Fruit fly (Drosophila melanogaster) whole organism, embryonic: ENCODE data around the gene CG8135.

Source experiments
- BEAF-32 ChIP-seq: fragments of 200-800 bp; sonication (Bioruptor generic); optimal IDR thresholded peaks from 3 replicates; lab custom pipeline; 2017; ENCODE audit warnings: missing biosample characterization, missing genetic modification characterization, mild to moderate bottlenecking, moderate library complexity, missing genetic modification reagents
- CG10274 ChIP-seq: fragments of 200-800 bp; sonication (Bioruptor generic); optimal IDR thresholded peaks from 3 replicates; lab custom pipeline; 2017; ENCODE audit warnings: missing biosample characterization, mild to moderate bottlenecking, missing genetic modification characterization
- CG10543 ChIP-seq: fragments of 200-800 bp; sonication (Bioruptor generic); optimal IDR thresholded peaks from 3 replicates; lab custom pipeline; 2017; ENCODE audit warnings: missing biosample characterization, mild to moderate bottlenecking, missing genetic modification characterization, moderate library complexity
- CG10565 ChIP-seq: fragments of 200-800 bp; sonication (Bioruptor generic); optimal IDR thresholded peaks from 3 replicates; lab custom pipeline; 2016; ENCODE audit warnings: missing biosample characterization, mild to moderate bottlenecking, missing genetic modification characterization
- CG11695 ChIP-seq: fragments of 200-800 bp; sonication (Bioruptor generic); IDR thresholded peaks from 3 replicates; pipeline ENCODE4 v1.3.6; 2022; ENCODE audit warnings: missing biosample characterization, missing genetic modification characterization
- CG11723 ChIP-seq: fragments of 200-800 bp; sonication (Bioruptor generic); optimal IDR thresholded peaks from 2 replicates; lab custom pipeline; 2017; ENCODE audit warnings: missing biosample characterization, mild to moderate bottlenecking, missing genetic modification characterization
- CG12299 ChIP-seq: fragments of 200-800 bp; sonication (Bioruptor generic); optimal IDR thresholded peaks from 2 replicates; lab custom pipeline; 2018; ENCODE audit warnings: missing biosample characterization, mild to moderate bottlenecking, missing genetic modification characterization
- CG13296 ChIP-seq: fragments of 200-800 bp; sonication (Bioruptor generic); optimal IDR thresholded peaks from 3 replicates; lab custom pipeline; 2018; ENCODE audit warnings: missing biosample characterization, mild to moderate bottlenecking, missing genetic modification characterization
- CG13424 ChIP-seq: fragments of 200-800 bp; sonication (Bioruptor generic); optimal IDR thresholded peaks from 2 replicates; lab custom pipeline; 2019; ENCODE audit warnings: missing biosample characterization, mild to moderate bottlenecking, missing genetic modification characterization, moderate library complexity
- CG13624 ChIP-seq: fragments of 200-800 bp; sonication (Bioruptor generic); optimal IDR thresholded peaks from 2 replicates; lab custom pipeline; 2016; ENCODE audit warnings: missing biosample characterization, missing genetic modification characterization
- CG15479 ChIP-seq: fragments of 200-800 bp; sonication (Bioruptor generic); optimal IDR thresholded peaks from 3 replicates; lab custom pipeline; 2019; ENCODE audit warnings: missing biosample characterization, mild to moderate bottlenecking, missing genetic modification characterization, moderate library complexity
- CG16779 ChIP-seq: fragments of 200-800 bp; sonication (Bioruptor generic); IDR thresholded peaks from 2 replicates; pipeline ENCODE4 v1.3.6; 2022; ENCODE audit warnings: missing biosample characterization, missing genetic modification characterization
- CG16815 ChIP-seq: fragments of 200-800 bp; sonication (Bioruptor generic); optimal IDR thresholded peaks from 3 replicates; lab custom pipeline; 2017; ENCODE audit warnings: missing biosample characterization, mild to moderate bottlenecking, missing genetic modification characterization
- CG17361 ChIP-seq: fragments of 200-800 bp; sonication (Bioruptor generic); IDR thresholded peaks from 3 replicates; pipeline ENCODE4 v1.3.6; 2022; ENCODE audit warnings: missing biosample characterization, missing genetic modification characterization
- CG18764 ChIP-seq: fragments of 200-800 bp; sonication (Bioruptor generic); optimal IDR thresholded peaks from 3 replicates; lab custom pipeline; 2016; ENCODE audit warnings: missing biosample characterization, missing genetic modification characterization
- CG2202 ChIP-seq: fragments of 200-800 bp; sonication (Bioruptor generic); optimal IDR thresholded peaks from 2 replicates; lab custom pipeline; 2018; ENCODE audit warnings: missing biosample characterization, mild to moderate bottlenecking, missing genetic modification characterization
- CG31224 ChIP-seq: fragments of 200-800 bp; sonication (Bioruptor generic); IDR thresholded peaks from 2 replicates; pipeline ENCODE4 v1.3.6; 2022; ENCODE audit warnings: missing biosample characterization, missing genetic modification characterization
- CG3163 ChIP-seq: fragments of 200-800 bp; sonication (Bioruptor generic); optimal IDR thresholded peaks from 3 replicates; lab custom pipeline; 2016; ENCODE audit warnings: missing biosample characterization, missing genetic modification characterization
- CG32532 ChIP-seq: fragments of 200-800 bp; sonication (Bioruptor generic); IDR thresholded peaks from 2 replicates; pipeline ENCODE4 v1.3.6; 2022; ENCODE audit warnings: missing biosample characterization, missing genetic modification characterization
- CG3407 ChIP-seq: fragments of 200-800 bp; sonication (Bioruptor generic); optimal IDR thresholded peaks from 2 replicates; lab custom pipeline; 2018; ENCODE audit warnings: missing biosample characterization, mild to moderate bottlenecking, missing genetic modification characterization
- CG7372 ChIP-seq: fragments of 200-800 bp; sonication (Bioruptor generic); IDR thresholded peaks from 2 replicates; pipeline ENCODE4 v1.3.6; 2022; ENCODE audit warnings: missing biosample characterization, missing genetic modification characterization
- CG7556 ChIP-seq: fragments of 200-800 bp; sonication (Bioruptor generic); optimal IDR thresholded peaks from 2 replicates; lab custom pipeline; 2017; ENCODE audit warnings: missing biosample characterization, mild to moderate bottlenecking, missing genetic modification characterization
- CG8944 ChIP-seq: fragments of 200-800 bp; sonication (Bioruptor generic); optimal IDR thresholded peaks from 3 replicates; lab custom pipeline; 2016; ENCODE audit warnings: missing biosample characterization, missing genetic modification characterization
- CrebB ChIP-seq: fragments of 200-800 bp; sonication (Bioruptor generic); optimal IDR thresholded peaks from 3 replicates; lab custom pipeline; 2018; ENCODE audit warnings: missing biosample characterization, mild to moderate bottlenecking, missing genetic modification characterization
- Dref ChIP-seq: fragments of 200-800 bp; sonication (Bioruptor generic); IDR thresholded peaks from 2 replicates; pipeline ENCODE4 v1.3.6; 2022; ENCODE audit warnings: missing biosample characterization, missing genetic modification characterization
- Fer1 ChIP-seq: fragments of 200-800 bp; sonication (Bioruptor generic); optimal IDR thresholded peaks from 2 replicates; lab custom pipeline; 2017; ENCODE audit warnings: missing biosample characterization, mild to moderate bottlenecking, missing genetic modification characterization
- HmgZ ChIP-seq: fragments of 200-800 bp; sonication (Bioruptor generic); optimal IDR thresholded peaks from 2 replicates; lab custom pipeline; 2018; ENCODE audit warnings: missing biosample characterization, mild to moderate bottlenecking, missing genetic modification characterization
- Hr39 ChIP-seq: fragments of >200 bp; optimal IDR thresholded peaks from 2 replicates; lab custom pipeline; 2017
- Med ChIP-seq: fragments of 200-800 bp; sonication (Bioruptor generic); peaks from one replicate; lab custom pipeline; 2016; ENCODE audit warnings: missing biosample characterization, missing genetic modification characterization, mild to moderate bottlenecking, inconsistent platforms, moderate library complexity
- NC2α ChIP-seq: fragments of 200-800 bp; sonication (Bioruptor generic); optimal IDR thresholded peaks from 2 replicates; lab custom pipeline; 2016; ENCODE audit warnings: missing biosample characterization, missing genetic modification characterization
- Oli ChIP-seq: fragments of 200-800 bp; sonication (Bioruptor generic); optimal IDR thresholded peaks from 2 replicates; lab custom pipeline; 2018; ENCODE audit warnings: missing biosample characterization, mild to moderate bottlenecking, missing genetic modification characterization, moderate library complexity
- Tbp ChIP-seq: fragments of >200 bp; optimal IDR thresholded peaks from 2 replicates; lab custom pipeline; 2018; ENCODE audit warnings: missing biosample characterization, missing genetic modification characterization
- caup ChIP-seq: fragments of 200-800 bp; sonication (Bioruptor generic); optimal IDR thresholded peaks from 3 replicates; lab custom pipeline; 2017; ENCODE audit warnings: missing biosample characterization, mild to moderate bottlenecking, missing genetic modification characterization, moderate library complexity; ENCODE audit not compliant: severe bottlenecking
- chinmo ChIP-seq: fragments of 200-800 bp; sonication (Bioruptor generic); IDR thresholded peaks from 4 replicates; pipeline ENCODE4 v1.3.6; 2022; ENCODE audit warnings: missing biosample characterization, missing genetic modification characterization; ENCODE audit not compliant: partially characterized antibody
- ci ChIP-seq: fragments of 200-800 bp; sonication (Bioruptor generic); IDR thresholded peaks from 3 replicates; pipeline ENCODE4 v1.3.6; 2022; ENCODE audit warnings: missing biosample characterization, missing genetic modification characterization
- croc ChIP-seq: fragments of 200-800 bp; sonication (Bioruptor generic); conservative IDR thresholded peaks from 3 replicates; pipeline ENCODE4 v1.3.6; 2022; ENCODE audit warnings: missing biosample characterization, missing genetic modification characterization
- dmrt99B ChIP-seq: fragments of 200-800 bp; sonication (Bioruptor generic); optimal IDR thresholded peaks from 2 replicates; lab custom pipeline; 2018; ENCODE audit warnings: missing biosample characterization, mild to moderate bottlenecking, missing genetic modification characterization, moderate library complexity
- fd96Cb ChIP-seq: fragments of 200-800 bp; sonication (Bioruptor generic); optimal IDR thresholded peaks from 2 replicates; lab custom pipeline; 2018; ENCODE audit warnings: missing biosample characterization, mild to moderate bottlenecking, missing genetic modification characterization, moderate library complexity
- gcm2 ChIP-seq: fragments of 200-800 bp; sonication (Bioruptor generic); optimal IDR thresholded peaks from 2 replicates; lab custom pipeline; 2016; ENCODE audit warnings: missing biosample characterization, missing genetic modification characterization
- gsb-n ChIP-seq: fragments of 200-800 bp; sonication (Bioruptor generic); optimal IDR thresholded peaks from 3 replicates; lab custom pipeline; 2018; ENCODE audit warnings: missing biosample characterization, mild to moderate bottlenecking, missing genetic modification characterization
- hth ChIP-seq: fragments of >200 bp; optimal IDR thresholded peaks from 2 replicates; lab custom pipeline; 2017; ENCODE audit warnings: inconsistent platforms
- ken ChIP-seq: fragments of 200-800 bp; sonication (Bioruptor generic); IDR thresholded peaks from 3 replicates; pipeline ENCODE4 v1.3.6; 2022; ENCODE audit warnings: missing biosample characterization, missing genetic modification characterization
- mirr ChIP-seq: fragments of 200-800 bp; sonication (Bioruptor generic); optimal IDR thresholded peaks from 3 replicates; lab custom pipeline; 2018; ENCODE audit warnings: missing biosample characterization, mild to moderate bottlenecking, missing genetic modification characterization
- pros ChIP-seq: fragments of 200-800 bp; sonication (Bioruptor generic); optimal IDR thresholded peaks from 3 replicates; lab custom pipeline; 2019; ENCODE audit warnings: missing biosample characterization, mild to moderate bottlenecking, missing genetic modification characterization, moderate library complexity
- sim ChIP-seq: fragments of 200-800 bp; sonication (Bioruptor generic); IDR thresholded peaks from 2 replicates; pipeline ENCODE4 v1.3.6; 2022; ENCODE audit warnings: missing biosample characterization, missing genetic modification characterization
- so ChIP-seq: fragments of 200-800 bp; sonication (Bioruptor generic); IDR thresholded peaks from 3 replicates; pipeline ENCODE4 v1.3.6; 2022; ENCODE audit warnings: missing biosample characterization, missing genetic modification characterization
- stwl ChIP-seq: fragments of 200-800 bp; sonication (Bioruptor generic); optimal IDR thresholded peaks from 3 replicates; lab custom pipeline; 2018; ENCODE audit warnings: missing biosample characterization, mild to moderate bottlenecking, missing genetic modification characterization, moderate library complexity
- tin ChIP-seq: fragments of 200-800 bp; sonication (Bioruptor generic); optimal IDR thresholded peaks from 3 replicates; lab custom pipeline; 2016; ENCODE audit warnings: missing biosample characterization, missing genetic modification characterization
- tx ChIP-seq: fragments of 200-800 bp; sonication (Bioruptor generic); optimal IDR thresholded peaks from 2 replicates; lab custom pipeline; 2016; ENCODE audit warnings: missing biosample characterization, missing genetic modification characterization
- vnd ChIP-seq: fragments of 200-800 bp; sonication (Bioruptor generic); IDR thresholded peaks from 3 replicates; pipeline ENCODE4 v1.3.6; 2022; ENCODE audit warnings: missing biosample characterization, missing genetic modification characterization; ENCODE audit not compliant: partially characterized antibody
- wek ChIP-seq: fragments of 200-800 bp; sonication (Bioruptor generic); optimal IDR thresholded peaks from 3 replicates; lab custom pipeline; 2018; ENCODE audit warnings: missing biosample characterization, mild to moderate bottlenecking, missing genetic modification characterization, moderate library complexity
- zf30C ChIP-seq: fragments of 200-800 bp; sonication (Bioruptor generic); optimal IDR thresholded peaks from 3 replicates; lab custom pipeline; 2018; ENCODE audit warnings: missing biosample characterization, mild to moderate bottlenecking, missing genetic modification characterization

Gene CG8135

dm6 chr3R:9448320-9448719 lies 44.1 kb downstream of the CG8135 start (continued):
- TF ChIP-seq chinmo (GFP tag; lab: Robert Waterston, UW) (no peak), CG10274 (no peak), CG16779 (GFP tag; lab: Robert Waterston, UW) (no peak), Tbp (GFP tag; lab: Kevin White, UChicago) (no peak), caup (GFP tag; lab: Kevin White, UChicago) (peak; percentile 29), Med (peak; percentile 58), so (GFP tag; lab: Robert Waterston, UW) (no peak), gsb-n (tag; lab: Kevin White, UChicago) (no peak), dmrt99B (tag; lab: Kevin White, UChicago) (peak; percentile 14), CG8944 (GFP tag; lab: Kevin White, UChicago) (no peak), CG11695 (no peak), croc (GFP tag; lab: Robert Waterston, UW) (no peak), CG13424 (no peak), CG15479 (no peak), CG31224 (GFP tag; lab: Robert Waterston, UW) (no peak), ken (GFP tag; lab: Robert Waterston, UW) (no peak), stwl (tag; lab: Kevin White, UChicago) (no peak), gcm2 (no peak), fd96Cb (tag; lab: Kevin White, UChicago) (no peak), mirr (peak; percentile 0), CG16815 (no peak), CG32532 (GFP tag; lab: Robert Waterston, UW) (no peak), hth (lab: Kevin White, UChicago) (no peak), Dref (GFP tag; lab: Robert Waterston, UW) (no peak), Oli (tag; lab: Kevin White, UChicago) (no peak), CG10543 (GFP tag; lab: Kevin White, UChicago) (peak; percentile 46), tin (GFP tag; lab: Kevin White, UChicago) (no peak), BEAF-32 (no peak), Hr39 (no peak), sim (no peak), CG17361 (GFP tag; lab: Robert Waterston, UW) (no peak), tx (GFP tag; lab: Kevin White, UChicago) (no peak), CrebB (tag; lab: Kevin White, UChicago) (peak; percentile 21), CG7372 (no peak), vnd (GFP tag; lab: Robert Waterston, UW) (no peak), CG3407 (GFP tag; lab: Kevin White, UChicago) (no peak), CG13624 (GFP tag; lab: Kevin White, UChicago) (no peak), CG2202 (tag; lab: Kevin White, UChicago) (no peak), CG12299 (tag; lab: Kevin White, UChicago) (peak; percentile 5), CG7556 (GFP tag; lab: Kevin White, UChicago) (no peak), CG10565 (GFP tag; lab: Kevin White, UChicago) (no peak), HmgZ (tag; lab: Kevin White, UChicago) (peak; percentile 2), zf30C (GFP tag; lab: Kevin White, UChicago) (no peak), wek (peak; percentile 9), pros (no peak), CG18764 (GFP tag; lab: Kevin White, UChicago) (no peak), ci (GFP tag; lab: Robert Waterston, UW) (no peak; the same call in 2 of the 3 replicates), CG11723 (GFP tag; lab: Kevin White, UChicago) (no peak), CG13296 (GFP tag; lab: Kevin White, UChicago) (peak; percentile 56), Fer1 (GFP tag; lab: Kevin White, UChicago) (peak; percentile 54), CG3163 (GFP tag; lab: Kevin White, UChicago) (no peak), NC2α (GFP tag; lab: Kevin White, UChicago) (no peak)
